Fruit fly (Drosophila melanogaster) whole organism, pupa: ENCODE results near the gene scrt.
A peak's percentile ranks its signal among the peaks of the same experiment; 100 is the strongest.

Experiments
- CG12605 ChIP-seq: fragments of 200-800 bp; sonication (Bioruptor generic); IDR thresholded peaks from 2 replicates; pipeline ENCODE4 v1.3.6; 2022; ENCODE audit warnings: missing biosample characterization, missing genetic modification characterization
- CG13204 ChIP-seq: fragments of 200-800 bp; sonication (Bioruptor generic); optimal IDR thresholded peaks from 2 replicates; lab custom pipeline; 2018; ENCODE audit warnings: missing biosample characterization, mild to moderate bottlenecking, missing genetic modification characterization, moderate library complexity
- CG15710 ChIP-seq: fragments of 200-800 bp; sonication (Bioruptor generic); optimal IDR thresholded peaks from 2 replicates; lab custom pipeline; 2018; ENCODE audit warnings: missing biosample characterization, mild to moderate bottlenecking, missing genetic modification characterization, moderate library complexity
- CG32121 ChIP-seq: fragments of 200-800 bp; sonication (Bioruptor generic); IDR thresholded peaks from 2 replicates; pipeline ENCODE4 v1.3.6; 2022; ENCODE audit warnings: missing biosample characterization, missing genetic modification characterization
- CG34367 ChIP-seq: fragments of 200-800 bp; sonication (Bioruptor generic); optimal IDR thresholded peaks from 2 replicates; lab custom pipeline; 2018; ENCODE audit warnings: missing biosample characterization, mild to moderate bottlenecking, missing genetic modification characterization
- CG4496 ChIP-seq: fragments of 200-800 bp; sonication (Bioruptor generic); IDR thresholded peaks from 3 replicates; pipeline ENCODE4 v1.3.6; 2022; ENCODE audit warnings: missing biosample characterization, missing genetic modification characterization
- CG8301 ChIP-seq: fragments of 200-800 bp; sonication (Bioruptor generic); optimal IDR thresholded peaks from 2 replicates; lab custom pipeline; 2018; ENCODE audit warnings: missing biosample characterization, mild to moderate bottlenecking, missing genetic modification characterization
- D1 ChIP-seq: fragments of 200-800 bp; sonication (Bioruptor generic); optimal IDR thresholded peaks from 2 replicates; lab custom pipeline; 2018; ENCODE audit warnings: missing biosample characterization, mild to moderate bottlenecking, missing genetic modification characterization, moderate library complexity
- EcR ChIP-seq: fragments of 200-800 bp; sonication (Bioruptor generic); optimal IDR thresholded peaks from 3 replicates; lab custom pipeline; 2019; ENCODE audit warnings: missing biosample characterization, missing genetic modification characterization, mild to moderate bottlenecking, moderate library complexity, missing genetic modification reagents
- Ets98B ChIP-seq: fragments of 200-800 bp; sonication (Bioruptor generic); IDR thresholded peaks from 2 replicates; pipeline ENCODE4 v1.3.6; 2022; ENCODE audit warnings: missing biosample characterization, missing genetic modification characterization
- Snoo ChIP-seq: fragments of 200-800 bp; sonication (Bioruptor generic); optimal IDR thresholded peaks from 3 replicates; lab custom pipeline; 2017; ENCODE audit warnings: missing biosample characterization, mild to moderate bottlenecking, missing genetic modification characterization, inconsistent platforms
- rn ChIP-seq: fragments of 200-800 bp; sonication (Bioruptor generic); IDR thresholded peaks from 2 replicates; pipeline ENCODE4 v1.3.6; 2022; ENCODE audit warnings: missing biosample characterization, missing genetic modification characterization

- no peak for TF ChIP-seq EcR (GFP tag; lab: Kevin White, UChicago)
- TF ChIP-seq CG4496 (GFP tag; lab: Robert Waterston, UW): no peak
- TF ChIP-seq Snoo (tag; lab: Kevin White, UChicago): no peak
- no peak for TF ChIP-seq CG12605
- no peak for TF ChIP-seq CG32121 (GFP tag; lab: Robert Waterston, UW)
- peak; percentile 44 for TF ChIP-seq D1 (tag; lab: Kevin White, UChicago)
- TF ChIP-seq CG34367: no peak
- no peak for TF ChIP-seq CG15710 (tag; lab: Kevin White, UChicago)
- TF ChIP-seq CG8301 (tag; lab: Kevin White, UChicago): no peak
- no peak for TF ChIP-seq Ets98B (GFP tag; lab: Robert Waterston, UW)
- no peak for TF ChIP-seq rn (GFP tag; lab: Robert Waterston, UW)
- TF ChIP-seq CG13204: no peak
These were observed 36.3 kb upstream of the scrt start, which contains the start of gene CG10853 for dm6 chr3L:3947301-3947941.
